Worm (Caenorhabditis elegans): ENCODE results near the gene B0547.2.

B0547.2 gene

DNA sequence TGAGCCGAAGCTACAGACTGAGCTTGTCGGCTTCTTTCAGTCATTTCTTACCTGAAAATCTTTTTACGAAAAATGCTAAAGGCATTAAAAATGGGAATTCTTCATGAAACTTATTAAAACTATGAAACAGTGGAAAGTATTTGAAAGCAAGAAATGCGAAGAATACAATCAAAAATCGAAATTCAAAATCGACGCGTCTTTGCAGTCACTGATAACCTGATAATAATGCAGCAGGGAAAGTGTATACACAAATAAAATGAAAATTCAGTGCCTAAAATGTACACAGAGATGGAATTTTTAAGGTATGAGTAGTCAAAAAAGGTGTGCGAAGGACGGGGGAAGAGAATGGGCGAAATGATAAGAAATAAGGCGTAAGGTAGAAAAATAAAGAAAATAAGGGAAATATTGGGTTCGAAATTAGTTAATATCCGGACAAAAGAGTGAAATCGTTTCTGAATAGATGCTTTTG lies 31.2 kb upstream of the B0547.2 start, which contains the start of gene C39H7.4:
C39H7.4 (minus strand) TSS at position 51 of the 469 bp plus-strand sequence.
- TF ChIP-seq crh-2 (tag; optimal IDR thresholded peaks at IDR 0.05), result no peak
- peak; percentile 97 for TF ChIP-seq fos-1 (tag; optimal IDR thresholded peaks at IDR 0.05)
- no peak for TF ChIP-seq lin-39 (tag; optimal IDR thresholded peaks at IDR 0.05)
- no peak for TF ChIP-seq ztf-1 (GFP tag; conservative IDR thresholded peaks at IDR 0.05)
- no peak for TF ChIP-seq nhr-6 (tag; optimal IDR thresholded peaks at IDR 0.05)
- peak; percentile 36 for TF ChIP-seq gmeb-1 (tag; optimal IDR thresholded peaks at IDR 0.05)

DNA sequence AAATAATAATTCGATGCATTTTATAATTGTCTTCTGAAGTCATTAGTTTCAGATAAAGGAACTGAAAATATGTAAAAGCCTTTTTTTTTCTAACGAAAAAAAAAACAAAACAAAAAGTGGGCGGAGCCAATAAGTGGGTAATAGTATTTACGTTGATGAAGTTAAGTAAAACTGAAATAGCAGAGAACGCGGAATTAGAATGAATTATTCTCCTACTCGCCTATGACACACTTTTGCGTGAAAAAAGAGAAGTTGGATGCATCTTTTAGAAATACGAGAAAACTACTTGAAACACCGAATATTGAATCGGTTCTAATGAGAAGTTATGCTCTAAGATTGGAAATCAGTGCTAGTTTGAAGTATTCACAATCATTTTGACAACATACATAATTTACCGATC lies 26.2 kb upstream of the B0547.2 start, which contains the start of gene srsx-16:
srsx-16 (minus strand) TSS at position 101 of the 400 bp plus-strand sequence.
- TF ChIP-seq unc-55 (GFP tag; optimal IDR thresholded peaks at IDR 0.05) (no peak), nhr-21 (tag; optimal IDR thresholded peaks at IDR 0.05) (no peak)

ce11 chrIV:5623718-5624117 lies 22.1 kb upstream of the B0547.2 start, which contains the start of gene srsx-15:
Gene srsx-15, minus strand, starts transcription at chrIV:5623818.
- no peak for TF ChIP-seq C34F6.9 (tag; optimal IDR thresholded peaks at IDR 0.05)
- TF ChIP-seq nhr-237 (tag; optimal IDR thresholded peaks at IDR 0.05), result no peak
- no peak for TF ChIP-seq sem-4 (tag; optimal IDR thresholded peaks at IDR 0.05)
- TF ChIP-seq lin-13 (GFP tag; optimal IDR thresholded peaks at IDR 0.05), result no peak
- TF ChIP-seq nhr-10 (tag; optimal IDR thresholded peaks at IDR 0.05), result no peak
- TF ChIP-seq sma-3 (GFP tag; optimal IDR thresholded peaks at IDR 0.05), result no peak
- no peak for TF ChIP-seq egl-27 (tag; optimal IDR thresholded peaks at IDR 0.05)
- TF ChIP-seq R02D3.7 (tag; optimal IDR thresholded peaks at IDR 0.05), result no peak
- no peak for TF ChIP-seq lin-11 (tag; optimal IDR thresholded peaks at IDR 0.05)
- TF ChIP-seq lsy-2 (tag; optimal IDR thresholded peaks at IDR 0.05), result no peak
- TF ChIP-seq elt-3 (tag; optimal IDR thresholded peaks at IDR 0.05), result no peak
- TF ChIP-seq mbf-1 (tag; optimal IDR thresholded peaks at IDR 0.05), result no peak
- no peak for TF ChIP-seq nhr-129 (tag; optimal IDR thresholded peaks at IDR 0.05)
- no peak for TF ChIP-seq ceh-82 (tag; optimal IDR thresholded peaks at IDR 0.05)
- TF ChIP-seq dmd-4 (tag; optimal IDR thresholded peaks at IDR 0.05), result no peak
- no peak for TF ChIP-seq fos-1 (tag; optimal IDR thresholded peaks at IDR 0.05)
- TF ChIP-seq mdl-1 (tag; optimal IDR thresholded peaks at IDR 0.05), result no peak
- no peak for TF ChIP-seq peb-1 (tag; optimal IDR thresholded peaks at IDR 0.05)
- no peak for TF ChIP-seq sma-9 (GFP tag; optimal IDR thresholded peaks at IDR 0.05)
- no peak for TF ChIP-seq sma-9 (tag; optimal IDR thresholded peaks at IDR 0.05)
- no peak for TF ChIP-seq blmp-1 (tag; optimal IDR thresholded peaks at IDR 0.05; ENCODE audit: insufficient read depth)

ce11 chrIV:5627056-5627455 lies 18.7 kb upstream of the B0547.2 start, which contains the start of gene srsx-14:
Gene srsx-14, minus strand, starts transcription at chrIV:5627156.
- TF ChIP-seq ceh-16 (tag; optimal IDR thresholded peaks at IDR 0.05) (no peak), mbf-1 (tag; optimal IDR thresholded peaks at IDR 0.05) (no peak), ztf-1 (GFP tag; conservative IDR thresholded peaks at IDR 0.05) (no peak), aly-2 (tag; optimal IDR thresholded peaks at IDR 0.05) (no peak), nhr-25 (tag; optimal IDR thresholded peaks at IDR 0.05) (no peak), ztf-4 (tag; optimal IDR thresholded peaks at IDR 0.05) (no peak), lsy-2 (tag; optimal IDR thresholded peaks at IDR 0.05) (no peak), sma-3 (GFP tag; optimal IDR thresholded peaks at IDR 0.05) (no peak)

ce11 chrIV:5630156-5630555 lies 15.6 kb upstream of the B0547.2 start, which contains the start of gene srd-12:
Gene srd-12, minus strand, starts transcription at chrIV:5630256.
- TF ChIP-seq ceh-16 (tag; optimal IDR thresholded peaks at IDR 0.05) (no peak), mbf-1 (tag; optimal IDR thresholded peaks at IDR 0.05) (no peak), skn-1 (tag; optimal IDR thresholded peaks at IDR 0.05) (no peak), ceh-82 (tag; optimal IDR thresholded peaks at IDR 0.05) (no peak), nhr-11 (tag; optimal IDR thresholded peaks at IDR 0.05) (no peak), sma-3 (GFP tag; optimal IDR thresholded peaks at IDR 0.05) (no peak), peb-1 (tag; optimal IDR thresholded peaks at IDR 0.05) (no peak), nhr-6 (tag; optimal IDR thresholded peaks at IDR 0.05) (no peak)

DNA sequence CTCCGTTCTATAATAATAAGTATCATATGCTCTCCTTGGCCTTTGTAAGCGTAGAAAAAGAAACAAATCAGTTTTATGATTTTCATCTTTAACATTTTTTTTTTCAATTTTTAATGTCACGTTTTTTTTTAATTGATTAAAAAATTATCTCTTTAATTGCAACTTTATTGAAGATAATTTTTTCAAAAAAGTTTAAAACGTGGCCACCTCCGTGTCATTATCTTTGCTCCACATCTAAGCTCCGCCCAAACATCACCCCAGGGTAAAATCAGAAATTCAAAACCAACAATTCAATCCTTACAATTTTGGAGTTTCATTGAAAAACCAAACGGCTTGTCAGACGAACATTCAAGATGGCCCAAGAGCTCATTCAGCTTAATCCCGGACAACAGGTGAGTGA lies 14.2 kb upstream of the B0547.2 start, which contains the start of gene ttbk-8.2:
ttbk-8.2 (plus strand) TSS at position 301 of the 400 bp plus-strand sequence.
- no peak for TF ChIP-seq nhr-129 (tag; optimal IDR thresholded peaks at IDR 0.05)
- no peak for TF ChIP-seq crh-2 (tag; optimal IDR thresholded peaks at IDR 0.05)
- TF ChIP-seq fos-1 (tag; optimal IDR thresholded peaks at IDR 0.05), result no peak
- TF ChIP-seq elt-3 (tag; optimal IDR thresholded peaks at IDR 0.05), result no peak
- no peak for TF ChIP-seq alr-1 (tag; optimal IDR thresholded peaks at IDR 0.05)
- TF ChIP-seq ztf-4 (tag; optimal IDR thresholded peaks at IDR 0.05), result no peak
- no peak for TF ChIP-seq lin-13 (GFP tag; optimal IDR thresholded peaks at IDR 0.05)
- no peak for TF ChIP-seq egl-27 (tag; optimal IDR thresholded peaks at IDR 0.05)
- TF ChIP-seq nhr-237 (tag; optimal IDR thresholded peaks at IDR 0.05), result no peak
- no peak for TF ChIP-seq nhr-6 (tag; optimal IDR thresholded peaks at IDR 0.05)
- no peak for TF ChIP-seq nhr-10 (tag; optimal IDR thresholded peaks at IDR 0.05)
- no peak for TF ChIP-seq nhr-77 (tag; optimal IDR thresholded peaks at IDR 0.05)
- TF ChIP-seq mab-5 (tag; optimal IDR thresholded peaks at IDR 0.05), result no peak
- TF ChIP-seq gmeb-1 (tag; optimal IDR thresholded peaks at IDR 0.05), result no peak
